Worm (Caenorhabditis elegans): ENCODE measurements around the gene K07E3.9.

DNA sequence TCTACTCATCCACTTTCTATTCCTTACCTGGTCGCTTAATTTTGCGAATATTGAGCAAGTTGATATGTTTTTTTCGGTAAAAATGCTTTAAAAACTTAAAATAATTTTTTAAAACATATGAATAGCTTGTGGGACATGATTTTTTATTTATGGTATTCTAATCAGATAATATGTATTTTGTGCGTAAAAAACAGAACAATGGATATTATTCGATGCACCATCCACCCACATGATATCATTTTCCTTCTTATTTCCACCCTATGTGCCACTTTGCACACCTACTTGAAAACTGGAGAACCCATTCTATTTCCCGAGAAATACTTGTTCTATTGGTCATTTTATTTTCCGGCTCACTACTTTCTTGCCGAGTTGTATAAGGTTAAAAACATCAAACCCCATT is 40.8 kb upstream of the K07E3.9 start, which contains the start of gene C18A11.2:
- TF ChIP-seq ama-1 (optimal IDR thresholded peaks at IDR 0.05), result no peak
- TF ChIP-seq flt-1 (GFP tag; IDR thresholded peaks at IDR 0.05), result no peak
- TF ChIP-seq aly-1 (tag; optimal IDR thresholded peaks at IDR 0.05), result no peak
- TF ChIP-seq pes-1 (GFP tag; IDR thresholded peaks at IDR 0.05), result no peak
- no peak for TF ChIP-seq hmg-4 (GFP tag; optimal IDR thresholded peaks at IDR 0.05)
- no peak for TF ChIP-seq F13C5.2 (tag; optimal IDR thresholded peaks at IDR 0.05)
- TF ChIP-seq scrt-1 (GFP tag; IDR thresholded peaks at IDR 0.05), result no peak
- TF ChIP-seq ets-7 (tag; optimal IDR thresholded peaks at IDR 0.05), result no peak
- TF ChIP-seq tbx-11 (GFP tag; IDR thresholded peaks at IDR 0.05), result no peak
- no peak for TF ChIP-seq tbx-37 (GFP tag; conservative IDR thresholded peaks at IDR 0.05)

Data from whole organism, early embryonic.